Worm (Caenorhabditis elegans) whole organism, L4 larva: Measurements from ENCODE around the gene str-44.

Experiments used
- D1046.2 ChIP-seq: fragments of 200-800 bp; sonication (Bioruptor generic); IDR thresholded peaks from 2 replicates; pipeline ENCODE4 v1.3.6; 2022; ENCODE audit warnings: missing genetic modification characterization, missing compliant biosample characterization
- ceh-82 ChIP-seq: sonication (generic microtip); optimal IDR thresholded peaks from 2 replicates; lab custom pipeline; 2017; ENCODE audit warnings: missing biosample characterization, missing genetic modification characterization
- dve-1 ChIP-seq: sonication (generic microtip); optimal IDR thresholded peaks from 2 replicates; lab custom pipeline; 2017; ENCODE audit warnings: antibody characterized with exemption, mild to moderate bottlenecking, missing genetic modification characterization, missing compliant biosample characterization; ENCODE audit not compliant: insufficient read depth
- fkh-10 ChIP-seq: fragments of 150-350 bp; optimal IDR thresholded peaks from 2 replicates; lab custom pipeline; 2014; ENCODE audit warnings: missing biosample characterization, missing genetic modification reagents, missing genetic modification characterization
- fos-1 ChIP-seq: fragments of 150-350 bp; optimal IDR thresholded peaks from 2 replicates; lab custom pipeline; 2014; ENCODE audit warnings: missing biosample characterization, missing genetic modification characterization
- mep-1 ChIP-seq: fragments of 150-350 bp; sonication (generic microtip); optimal IDR thresholded peaks from 3 replicates; lab custom pipeline; 2014; ENCODE audit warnings: missing biosample characterization, missing genetic modification characterization
- nhr-10 ChIP-seq: fragments of 150-350 bp; optimal IDR thresholded peaks from 2 replicates; lab custom pipeline; 2014; ENCODE audit warnings: missing biosample characterization, missing genetic modification characterization
- nhr-111 ChIP-seq: fragments of 200-800 bp; sonication (Bioruptor generic); optimal IDR thresholded peaks from 2 replicates; lab custom pipeline; 2018; ENCODE audit warnings: mild to moderate bottlenecking, missing genetic modification characterization, missing compliant biosample characterization
- pha-4 ChIP-seq, 2 experiments: fragments of 150-350 bp in 1 of 2; fragments of 200-800 bp in 1 of 2; sonication (Bioruptor generic) in 1 of 2; IDR thresholded peaks in 1 of 2; optimal IDR thresholded peaks in 1 of 2; 2 replicates each; pipeline versions ENCODE4 v1.3.6 to Lab custom; 2014 to 2022; ENCODE audit warnings: missing genetic modification characterization in 2 of 2, missing genetic modification reagents in 2 of 2, missing biosample characterization in 1 of 2, missing compliant biosample characterization in 1 of 2
- saeg-2 ChIP-seq: fragments of 200-800 bp; sonication (Bioruptor generic); IDR thresholded peaks from 2 replicates; pipeline ENCODE4 v1.3.6; 2022; ENCODE audit warnings: missing genetic modification reagents, missing genetic modification characterization, missing compliant biosample characterization
- tra-1 ChIP-seq: fragments of 200-800 bp; sonication (Bioruptor generic); IDR thresholded peaks from 2 replicates; pipeline ENCODE4 v1.3.6; 2022; ENCODE audit warnings: missing genetic modification reagents, missing genetic modification characterization, missing compliant biosample characterization
- zfp-3 ChIP-seq: fragments of 200-800 bp; sonication (Bioruptor generic); conservative IDR thresholded peaks from 2 replicates; pipeline ENCODE4 v1.3.6; 2022; ENCODE audit warnings: missing genetic modification reagents, missing genetic modification characterization, missing compliant biosample characterization
- ztf-11 ChIP-seq: fragments of 150-350 bp; optimal IDR thresholded peaks from 2 replicates; lab custom pipeline; 2014; ENCODE audit warnings: missing biosample characterization, missing genetic modification characterization

ce11 chrIV:7165723-7166122 lies 11.3 kb upstream of the str-44 start, which contains the start of gene rpc-1:
- no peak for TF ChIP-seq zfp-3 (GFP tag; lab: Robert Waterston, UW)
- no peak for TF ChIP-seq nhr-111 (GFP tag; lab: Kevin White, UChicago)
- no peak for TF ChIP-seq tra-1
- no peak for TF ChIP-seq D1046.2 (GFP tag; lab: Robert Waterston, UW)
- TF ChIP-seq ztf-11: no peak
- no peak for TF ChIP-seq nhr-10 (tag; lab: Kevin White, UChicago)
- TF ChIP-seq pha-4 (GFP tag; IDR thresholded peaks at IDR 0.05; lab: Robert Waterston, UW): no peak
- no peak for TF ChIP-seq pha-4 (tag; optimal IDR thresholded peaks at IDR 0.05; lab: Kevin White, UChicago)
- TF ChIP-seq saeg-2: no peak
- TF ChIP-seq fkh-10 (GFP tag; lab: Kevin White, UChicago): no peak
- no peak for TF ChIP-seq dve-1 (tag; lab: Kevin White, UChicago)
- no peak for TF ChIP-seq fos-1 (tag; lab: Kevin White, UChicago)
- no peak for TF ChIP-seq ceh-82 (tag; lab: Kevin White, UChicago)
- TF ChIP-seq mep-1 (tag; lab: Kevin White, UChicago): no peak
